Fruit fly (Drosophila melanogaster) whole organism, embryonic: ENCODE measurements around the gene CG11737.

Source experiments
- Bdp1 ChIP-seq: fragments of 200-800 bp; sonication (Bioruptor generic); optimal IDR thresholded peaks from 3 replicates; lab custom pipeline; 2016; ENCODE audit warnings: missing biosample characterization, missing genetic modification characterization
- CG10565 ChIP-seq: fragments of 200-800 bp; sonication (Bioruptor generic); optimal IDR thresholded peaks from 3 replicates; lab custom pipeline; 2016; ENCODE audit warnings: missing biosample characterization, mild to moderate bottlenecking, missing genetic modification characterization
- CG10979 ChIP-seq: fragments of 200-800 bp; sonication (Bioruptor generic); optimal IDR thresholded peaks from 2 replicates; lab custom pipeline; 2018; ENCODE audit warnings: missing biosample characterization, mild to moderate bottlenecking, missing genetic modification characterization, moderate library complexity
- CG11696 ChIP-seq: fragments of 200-800 bp; sonication (Bioruptor generic); IDR thresholded peaks from 2 replicates; pipeline ENCODE4 v1.3.6; 2022; ENCODE audit warnings: missing biosample characterization, missing genetic modification characterization
- CG12236 ChIP-seq: fragments of 200-800 bp; sonication (Bioruptor generic); optimal IDR thresholded peaks from 2 replicates; lab custom pipeline; 2016; ENCODE audit warnings: missing biosample characterization, missing genetic modification characterization
- CG13624 ChIP-seq: fragments of 200-800 bp; sonication (Bioruptor generic); optimal IDR thresholded peaks from 2 replicates; lab custom pipeline; 2016; ENCODE audit warnings: missing biosample characterization, missing genetic modification characterization
- CG1529 ChIP-seq: fragments of 200-800 bp; sonication (Bioruptor generic); optimal IDR thresholded peaks from 3 replicates; lab custom pipeline; 2018; ENCODE audit warnings: missing biosample characterization, missing genetic modification characterization
- CG15514 ChIP-seq: fragments of 200-800 bp; sonication (Bioruptor generic); optimal IDR thresholded peaks from 3 replicates; lab custom pipeline; 2017; ENCODE audit warnings: missing biosample characterization, missing genetic modification characterization, mild to moderate bottlenecking, moderate library complexity, missing genetic modification reagents
- CG31388 ChIP-seq: fragments of 200-800 bp; sonication (Bioruptor generic); optimal IDR thresholded peaks from 2 replicates; lab custom pipeline; 2016; ENCODE audit warnings: missing biosample characterization, missing genetic modification characterization
- CG33213 ChIP-seq: fragments of 200-800 bp; sonication (Bioruptor generic); optimal IDR thresholded peaks from 3 replicates; lab custom pipeline; 2016; ENCODE audit warnings: missing biosample characterization, missing genetic modification characterization
- CG4328 ChIP-seq: fragments of 200-800 bp; sonication (Bioruptor generic); optimal IDR thresholded peaks from 3 replicates; lab custom pipeline; 2017; ENCODE audit warnings: missing biosample characterization, missing genetic modification reagents, missing genetic modification characterization
- CG43689 ChIP-seq: fragments of 200-800 bp; sonication (Bioruptor generic); IDR thresholded peaks from 2 replicates; pipeline ENCODE4 v1.3.6; 2022; ENCODE audit warnings: missing biosample characterization, missing genetic modification characterization
- CG6175 ChIP-seq: fragments of 200-800 bp; sonication (Bioruptor generic); IDR thresholded peaks from 3 replicates; pipeline ENCODE4 v1.3.6; 2022; ENCODE audit warnings: missing biosample characterization, missing genetic modification characterization
- CG6683 ChIP-seq: fragments of 200-800 bp; sonication (Bioruptor generic); optimal IDR thresholded peaks from 2 replicates; lab custom pipeline; 2017; ENCODE audit warnings: missing biosample characterization, mild to moderate bottlenecking, missing genetic modification characterization, missing genetic modification reagents
- CG6689 ChIP-seq: fragments of 200-800 bp; sonication (Bioruptor generic); IDR thresholded peaks from 2 replicates; pipeline ENCODE4 v1.3.6; 2022; ENCODE audit warnings: missing biosample characterization, missing genetic modification characterization
- CG8281 ChIP-seq: fragments of 200-800 bp; sonication (Bioruptor generic); optimal IDR thresholded peaks from 2 replicates; lab custom pipeline; 2018; ENCODE audit warnings: missing biosample characterization, mild to moderate bottlenecking, missing genetic modification characterization, moderate library complexity
- CG8359 ChIP-seq: fragments of 200-800 bp; sonication (Bioruptor generic); optimal IDR thresholded peaks from 2 replicates; lab custom pipeline; 2017; ENCODE audit warnings: missing biosample characterization, mild to moderate bottlenecking, missing genetic modification characterization, borderline replicate concordance
- CG8765 ChIP-seq: fragments of 200-800 bp; sonication (Bioruptor generic); IDR thresholded peaks from 2 replicates; pipeline ENCODE4 v1.3.6; 2022; ENCODE audit warnings: missing biosample characterization, missing genetic modification characterization
- CG9215 ChIP-seq: fragments of 200-800 bp; sonication (Bioruptor generic); IDR thresholded peaks from 2 replicates; pipeline ENCODE4 v1.3.6; 2022; ENCODE audit warnings: missing biosample characterization, missing genetic modification characterization
- CHES-1-like ChIP-seq: fragments of 200-800 bp; sonication (Bioruptor generic); optimal IDR thresholded peaks from 2 replicates; lab custom pipeline; 2016; ENCODE audit warnings: missing biosample characterization, missing genetic modification characterization
- CoRest ChIP-seq: fragments of 200-800 bp; sonication (Bioruptor generic); optimal IDR thresholded peaks from 3 replicates; lab custom pipeline; 2018; ENCODE audit warnings: missing biosample characterization, mild to moderate bottlenecking, missing genetic modification characterization, moderate library complexity
- E2f1 ChIP-seq: fragments of 200-800 bp; sonication (Bioruptor generic); IDR thresholded peaks from 2 replicates; pipeline ENCODE4 v1.3.6; 2022; ENCODE audit warnings: missing biosample characterization, missing genetic modification characterization
- Ets65A ChIP-seq: fragments of 200-800 bp; sonication (Bioruptor generic); peaks from one replicate; lab custom pipeline; 2016; ENCODE audit warnings: missing biosample characterization, missing genetic modification characterization
- H2.0 ChIP-seq: fragments of 200-800 bp; sonication (Bioruptor generic); IDR thresholded peaks from 2 replicates; pipeline ENCODE4 v1.3.6; 2022; ENCODE audit warnings: missing biosample characterization, missing genetic modification characterization
- HmgZ ChIP-seq: fragments of 200-800 bp; sonication (Bioruptor generic); optimal IDR thresholded peaks from 2 replicates; lab custom pipeline; 2018; ENCODE audit warnings: missing biosample characterization, mild to moderate bottlenecking, missing genetic modification characterization
- NFAT ChIP-seq: fragments of 200-800 bp; sonication (Bioruptor generic); IDR thresholded peaks from 2 replicates; pipeline ENCODE4 v1.3.6; 2022; ENCODE audit warnings: missing biosample characterization, missing genetic modification characterization
- NK7.1 ChIP-seq: fragments of 200-800 bp; sonication (Bioruptor generic); optimal IDR thresholded peaks from 3 replicates; lab custom pipeline; 2016; ENCODE audit warnings: missing biosample characterization, missing genetic modification characterization
- Six4 ChIP-seq: fragments of 200-800 bp; sonication (Bioruptor generic); optimal IDR thresholded peaks from 2 replicates; lab custom pipeline; 2016; ENCODE audit warnings: missing biosample characterization, missing genetic modification characterization
- Sox100B ChIP-seq: fragments of 200-800 bp; sonication (Bioruptor generic); optimal IDR thresholded peaks from 3 replicates; lab custom pipeline; 2018; ENCODE audit warnings: missing biosample characterization, mild to moderate bottlenecking, missing genetic modification characterization
- Sry-β ChIP-seq: fragments of 200-800 bp; sonication (Bioruptor generic); optimal IDR thresholded peaks from 2 replicates; lab custom pipeline; 2018; ENCODE audit warnings: missing biosample characterization, mild to moderate bottlenecking, missing genetic modification characterization, moderate library complexity
- ab ChIP-seq: fragments of 200-800 bp; sonication (Bioruptor generic); optimal IDR thresholded peaks from 2 replicates; lab custom pipeline; 2016; ENCODE audit warnings: missing biosample characterization, missing genetic modification characterization
- ase ChIP-seq: fragments of 200-800 bp; sonication (Bioruptor generic); IDR thresholded peaks from 3 replicates; pipeline ENCODE4 v1.3.6; 2022; ENCODE audit warnings: missing biosample characterization, missing genetic modification characterization
- ash1 ChIP-seq: fragments of 200-800 bp; sonication (Bioruptor generic); optimal IDR thresholded peaks from 2 replicates; lab custom pipeline; 2018; ENCODE audit warnings: missing biosample characterization, mild to moderate bottlenecking, missing genetic modification characterization
- br ChIP-seq: fragments of >200 bp; optimal IDR thresholded peaks from 2 replicates; lab custom pipeline; 2017
- cad ChIP-seq: fragments of >200 bp; optimal IDR thresholded peaks from 2 replicates; lab custom pipeline; 2017; ENCODE audit warnings: missing biosample characterization, missing genetic modification characterization
- da ChIP-seq: fragments of 200-800 bp; sonication (Bioruptor generic); optimal IDR thresholded peaks from 2 replicates; lab custom pipeline; 2016; ENCODE audit warnings: missing biosample characterization, missing genetic modification characterization
- dan ChIP-seq: fragments of 200-800 bp; sonication (Bioruptor generic); IDR thresholded peaks from 2 replicates; pipeline ENCODE4 v1.3.6; 2022; ENCODE audit warnings: missing biosample characterization, missing genetic modification characterization
- ems ChIP-seq: fragments of 200-800 bp; sonication (Bioruptor generic); optimal IDR thresholded peaks from 3 replicates; lab custom pipeline; 2016; ENCODE audit warnings: missing biosample characterization, missing genetic modification characterization
- eve ChIP-seq, 2 experiments: fragments of >200 bp; optimal IDR thresholded peaks; 2 replicates each; lab custom pipeline; 2017; ENCODE audit warnings: missing biosample characterization in 2 of 2, missing genetic modification characterization in 2 of 2
- ewg ChIP-seq: fragments of 200-800 bp; sonication (Bioruptor generic); optimal IDR thresholded peaks from 3 replicates; lab custom pipeline; 2017; ENCODE audit warnings: mild to moderate bottlenecking, missing biosample characterization, missing genetic modification reagents, missing genetic modification characterization
- exex ChIP-seq: fragments of 200-800 bp; sonication (Bioruptor generic); optimal IDR thresholded peaks from 4 replicates; lab custom pipeline; 2018; ENCODE audit warnings: missing biosample characterization, mild to moderate bottlenecking, missing genetic modification characterization, moderate library complexity
- fd102C ChIP-seq: fragments of 200-800 bp; sonication (Bioruptor generic); optimal IDR thresholded peaks from 2 replicates; lab custom pipeline; 2018; ENCODE audit warnings: missing biosample characterization, mild to moderate bottlenecking, missing genetic modification characterization, moderate library complexity
- fd3F ChIP-seq: fragments of 200-800 bp; sonication (Bioruptor generic); optimal IDR thresholded peaks from 2 replicates; lab custom pipeline; 2018; ENCODE audit warnings: missing biosample characterization, mild to moderate bottlenecking, missing genetic modification characterization, moderate library complexity
- ham ChIP-seq: fragments of 200-800 bp; sonication (Bioruptor generic); IDR thresholded peaks from 2 replicates; pipeline ENCODE4 v1.3.6; 2022; ENCODE audit warnings: missing biosample characterization, missing genetic modification characterization
- nau ChIP-seq: fragments of 200-800 bp; sonication (Bioruptor generic); optimal IDR thresholded peaks from 3 replicates; lab custom pipeline; 2017; ENCODE audit warnings: missing biosample characterization, mild to moderate bottlenecking, missing genetic modification characterization, missing genetic modification reagents
- oc ChIP-seq: fragments of 200-800 bp; sonication (Bioruptor generic); optimal IDR thresholded peaks from 2 replicates; lab custom pipeline; 2018; ENCODE audit warnings: missing biosample characterization, mild to moderate bottlenecking, missing genetic modification characterization, moderate library complexity
- org-1 ChIP-seq: fragments of 200-800 bp; sonication (Bioruptor generic); optimal IDR thresholded peaks from 2 replicates; lab custom pipeline; 2017; ENCODE audit warnings: missing biosample characterization, missing genetic modification characterization
- peb ChIP-seq: fragments of 200-800 bp; sonication (Bioruptor generic); IDR thresholded peaks from 2 replicates; pipeline ENCODE4 v1.3.6; 2022; ENCODE audit warnings: missing biosample characterization, missing genetic modification characterization
- twi ChIP-seq: fragments of 200-800 bp; optimal IDR thresholded peaks from 2 replicates; lab custom pipeline; 2019; ENCODE audit warnings: missing biosample characterization, mild to moderate bottlenecking, missing genetic modification characterization, moderate library complexity
- tx ChIP-seq: fragments of 200-800 bp; sonication (Bioruptor generic); optimal IDR thresholded peaks from 2 replicates; lab custom pipeline; 2016; ENCODE audit warnings: missing biosample characterization, missing genetic modification characterization
- usp ChIP-seq: fragments of >200 bp; optimal IDR thresholded peaks from 2 replicates; lab custom pipeline; 2017; ENCODE audit warnings: missing biosample characterization, missing genetic modification characterization
- wor ChIP-seq: fragments of 200-800 bp; sonication (Bioruptor generic); IDR thresholded peaks from 2 replicates; pipeline ENCODE4 v1.3.6; 2022; ENCODE audit warnings: missing biosample characterization, missing genetic modification characterization

The CG11737 gene

dm6 chr3R:8482881-8483280 lies 34.8 kb upstream of the CG11737 start (continued):
- TF ChIP-seq CG1529 (GFP tag; lab: Kevin White, UChicago) (peak; percentile 40), cad (GFP tag; lab: Kevin White, UChicago) (no peak), CG6689 (GFP tag; lab: Robert Waterston, UW) (peak; percentile 73), CG15514 (GFP tag; lab: Kevin White, UChicago) (peak; percentile 56), eve (GFP tag; optimal IDR thresholded peaks at IDR 0.05; lab: Kevin White, UChicago) (no peak), fd3F (peak; percentile 36), CG8765 (GFP tag; lab: Robert Waterston, UW) (no peak), usp (no peak), NFAT (GFP tag; lab: Robert Waterston, UW) (peak; percentile 61), E2f1 (peak; percentile 78), ham (GFP tag; lab: Robert Waterston, UW) (0 out of 2 replicates have a peak, but pooled peaks have one; percentile 41), exex (tag; lab: Kevin White, UChicago) (peak; percentile 7), CHES-1-like (GFP tag; lab: Kevin White, UChicago) (no peak), CG12236 (no peak), H2.0 (GFP tag; lab: Robert Waterston, UW) (peak; percentile 69), wor (peak; percentile 36; the same call in 1 of the 2 replicates), ewg (GFP tag; lab: Kevin White, UChicago) (peak; percentile 69), CG8359 (GFP tag; lab: Kevin White, UChicago) (peak; percentile 6), ems (GFP tag; lab: Kevin White, UChicago) (peak; percentile 35), Ets65A (GFP tag; lab: Kevin White, UChicago) (peak; percentile 97), org-1 (GFP tag; lab: Kevin White, UChicago) (peak; percentile 60), CG8281 (tag; lab: Kevin White, UChicago) (peak; percentile 39), dan (GFP tag; lab: Robert Waterston, UW) (0 out of 2 replicates have a peak, but pooled peaks have one; percentile 41), da (GFP tag; lab: Kevin White, UChicago) (no peak), tx (peak; percentile 42), twi (tag; lab: Kevin White, UChicago) (no peak), CG9215 (GFP tag; lab: Robert Waterston, UW) (peak; percentile 44; the same call in 1 of the 2 replicates), CG6683 (no peak), oc (peak; percentile 35), br (lab: Kevin White, UChicago) (no peak), Bdp1 (GFP tag; lab: Kevin White, UChicago) (peak; percentile 14), CG6175 (GFP tag; lab: Robert Waterston, UW) (no peak), CG43689 (0 out of 2 replicates have a peak, but pooled peaks have one; percentile 32), CG13624 (GFP tag; lab: Kevin White, UChicago) (no peak), CG4328 (no peak), Sry-β (GFP tag; lab: Kevin White, UChicago) (no peak), NK7.1 (GFP tag; lab: Kevin White, UChicago) (no peak), fd102C (GFP tag; lab: Kevin White, UChicago) (no peak), nau (GFP tag; lab: Kevin White, UChicago) (peak; percentile 27), ash1 (GFP tag; lab: Kevin White, UChicago) (no peak), CG10565 (GFP tag; lab: Kevin White, UChicago) (no peak), CG31388 (GFP tag; lab: Kevin White, UChicago) (no peak), CoRest (tag; lab: Kevin White, UChicago) (peak; percentile 71), CG11696 (GFP tag; lab: Robert Waterston, UW) (no peak), HmgZ (tag; lab: Kevin White, UChicago) (peak; percentile 37), CG10979 (peak; percentile 73), ase (GFP tag; lab: Robert Waterston, UW) (0 out of 3 replicates have a peak, but pooled peaks have one; percentile 52), peb (GFP tag; lab: Robert Waterston, UW) (peak; percentile 37; the same call in 1 of the 2 replicates), Six4 (GFP tag; lab: Kevin White, UChicago) (peak; percentile 56), ab (GFP tag; lab: Kevin White, UChicago) (peak; percentile 35), Sox100B (GFP tag; lab: Kevin White, UChicago) (peak; percentile 46), CG33213 (GFP tag; lab: Kevin White, UChicago) (peak; percentile 52)
